Worm (Caenorhabditis elegans) whole organism, L3 larva: ENCODE measurements around the gene glb-29.

Experiments
- ama-1 ChIP-seq: fragments of 150-350 bp; optimal IDR thresholded peaks from 2 replicates; lab custom pipeline; 2018
- ceh-82 ChIP-seq: fragments of 150-350 bp; optimal IDR thresholded peaks from 2 replicates; lab custom pipeline; 2014; ENCODE audit warnings: missing biosample characterization, missing genetic modification characterization
- elt-1 ChIP-seq: fragments of 150-350 bp; optimal IDR thresholded peaks from 2 replicates; lab custom pipeline; 2014; ENCODE audit warnings: missing biosample characterization, missing genetic modification characterization
- fkh-10 ChIP-seq: sonication (generic microtip); optimal IDR thresholded peaks from 2 replicates; lab custom pipeline; 2017; ENCODE audit warnings: missing biosample characterization, missing genetic modification reagents, missing genetic modification characterization
- nhr-11 ChIP-seq: fragments of 150-350 bp; optimal IDR thresholded peaks from 2 replicates; lab custom pipeline; 2014; ENCODE audit warnings: missing biosample characterization, missing genetic modification characterization
- nhr-77 ChIP-seq: fragments of 150-350 bp; optimal IDR thresholded peaks from 2 replicates; lab custom pipeline; 2014; ENCODE audit warnings: missing biosample characterization, missing genetic modification characterization
- unc-62 ChIP-seq: fragments of 150-350 bp; sonication (generic microtip); optimal IDR thresholded peaks from 4 replicates; lab custom pipeline; 2014; ENCODE audit warnings: missing biosample characterization, missing genetic modification reagents, missing genetic modification characterization

DNA sequence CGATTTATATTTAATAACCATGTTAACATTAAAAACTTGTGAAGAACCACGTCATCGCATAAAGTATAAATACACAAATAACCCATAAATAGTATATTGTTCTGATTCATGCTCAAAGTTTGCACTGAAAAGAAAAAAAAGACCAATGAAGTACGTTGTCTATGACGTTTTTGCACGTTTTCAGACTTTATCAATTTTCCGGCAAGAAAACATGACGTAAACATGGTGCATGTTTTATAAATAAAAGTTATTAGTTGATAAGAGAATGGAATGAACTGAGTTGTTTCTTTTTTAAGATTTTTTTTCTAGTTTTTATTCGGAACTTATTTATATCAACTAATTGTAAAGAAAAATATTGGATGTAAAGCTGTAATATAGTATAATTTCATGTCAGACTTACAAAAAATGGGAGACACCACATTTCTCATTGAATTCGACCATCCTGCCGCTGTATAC is 55.8 kb downstream of the glb-29 start, which contains the start of gene arrd-8:
- TF ChIP-seq nhr-11 (tag; lab: Kevin White, UChicago): no peak
- TF ChIP-seq elt-1 (tag; lab: Kevin White, UChicago): no peak
- no peak for TF ChIP-seq ceh-82 (tag; lab: Kevin White, UChicago)
- no peak for TF ChIP-seq unc-62 (GFP tag; lab: Kevin White, UChicago)
- TF ChIP-seq fkh-10 (GFP tag; lab: Kevin White, UChicago): no peak
- no peak for TF ChIP-seq ama-1
- TF ChIP-seq nhr-77: no peak
